Worm (Caenorhabditis elegans): ENCODE results near the gene clik-2.

clik-2 gene

ce11 chrX:7715463-7715862, 26.4 kb upstream of the clik-2 start:
- TF ChIP-seq fkh-10 (GFP tag; optimal IDR thresholded peaks at IDR 0.05): no peak
- TF ChIP-seq nhr-77 (tag; optimal IDR thresholded peaks at IDR 0.05): no peak
- no peak for TF ChIP-seq pqm-1 (tag; optimal IDR thresholded peaks at IDR 0.05)
- TF ChIP-seq mdl-1 (tag; optimal IDR thresholded peaks at IDR 0.05): no peak
- no peak for TF ChIP-seq fkh-2 (tag; optimal IDR thresholded peaks at IDR 0.05)
- TF ChIP-seq R02D3.7 (tag; optimal IDR thresholded peaks at IDR 0.05): no peak
- no peak for TF ChIP-seq skn-1 (tag; optimal IDR thresholded peaks at IDR 0.05)

ce11 chrX:7712887-7713286, 23.9 kb upstream of the clik-2 start:
- no peak for TF ChIP-seq fkh-2 (tag; optimal IDR thresholded peaks at IDR 0.05)
- TF ChIP-seq nfya-1 (tag; optimal IDR thresholded peaks at IDR 0.05; ENCODE audit: insufficient read depth): no peak
- no peak for TF ChIP-seq ceh-82 (tag; optimal IDR thresholded peaks at IDR 0.05)
- TF ChIP-seq skn-1 (tag; optimal IDR thresholded peaks at IDR 0.05): no peak
- no peak for TF ChIP-seq fkh-10 (GFP tag; optimal IDR thresholded peaks at IDR 0.05)
- no peak for TF ChIP-seq ceh-28 (tag; optimal IDR thresholded peaks at IDR 0.05)

ce11 chrX:7710643-7711042, 21.6 kb upstream of the clik-2 start, which contains the start of gene K09F5.4:
K09F5.4 (minus strand) TSS chrX:7710743.
- TF ChIP-seq eor-1 (tag; optimal IDR thresholded peaks at IDR 0.05): no peak
- no peak for TF ChIP-seq egl-5 (tag; optimal IDR thresholded peaks at IDR 0.05)
- TF ChIP-seq nhr-77 (tag; optimal IDR thresholded peaks at IDR 0.05): no peak
- TF ChIP-seq tbx-2 (tag; optimal IDR thresholded peaks at IDR 0.05): no peak
- no peak for TF ChIP-seq nhr-43 (tag; optimal IDR thresholded peaks at IDR 0.05; ENCODE audit: poor library complexity, severe bottlenecking)
- TF ChIP-seq fkh-10 (GFP tag; optimal IDR thresholded peaks at IDR 0.05): no peak
- TF ChIP-seq mdl-1 (tag; optimal IDR thresholded peaks at IDR 0.05): no peak

ce11 chrX:7710187-7710586, 21.2 kb upstream of the clik-2 start:
- TF ChIP-seq nhr-237 (tag; optimal IDR thresholded peaks at IDR 0.05) (no peak), skn-1 (tag; optimal IDR thresholded peaks at IDR 0.05) (no peak), eor-1 (tag; optimal IDR thresholded peaks at IDR 0.05) (no peak), ztf-11 (tag; optimal IDR thresholded peaks at IDR 0.05) (no peak), egl-27 (tag; optimal IDR thresholded peaks at IDR 0.05) (no peak), ceh-28 (tag; optimal IDR thresholded peaks at IDR 0.05) (no peak), egl-5 (tag; optimal IDR thresholded peaks at IDR 0.05) (no peak), snpc-4 (tag; optimal IDR thresholded peaks at IDR 0.05) (no peak), jun-1 (tag; optimal IDR thresholded peaks at IDR 0.05) (no peak), hmg-11 (tag; optimal IDR thresholded peaks at IDR 0.05) (no peak), sea-2 (GFP tag; optimal IDR thresholded peaks at IDR 0.05) (no peak), ceh-82 (tag; optimal IDR thresholded peaks at IDR 0.05) (no peak), zag-1 (tag; optimal IDR thresholded peaks at IDR 0.05) (no peak), aly-2 (tag; optimal IDR thresholded peaks at IDR 0.05) (no peak), R02D3.7 (tag; optimal IDR thresholded peaks at IDR 0.05) (no peak), ceh-9 (tag; optimal IDR thresholded peaks at IDR 0.05) (no peak), tbx-2 (tag; optimal IDR thresholded peaks at IDR 0.05) (no peak), unc-39 (tag; optimal IDR thresholded peaks at IDR 0.05) (no peak), nhr-77 (tag; optimal IDR thresholded peaks at IDR 0.05) (no peak)

- TF ChIP-seq nhr-43 (tag; optimal IDR thresholded peaks at IDR 0.05; ENCODE audit: poor library complexity, severe bottlenecking) (no peak), nhr-77 (tag; optimal IDR thresholded peaks at IDR 0.05) (no peak), fos-1 (tag; optimal IDR thresholded peaks at IDR 0.05) (no peak), ceh-9 (tag; optimal IDR thresholded peaks at IDR 0.05) (no peak), nhr-28 (tag; optimal IDR thresholded peaks at IDR 0.05) (no peak), tbx-2 (tag; optimal IDR thresholded peaks at IDR 0.05) (no peak), nhr-76 (tag; optimal IDR thresholded peaks at IDR 0.05) (no peak), mdl-1 (tag; optimal IDR thresholded peaks at IDR 0.05) (no peak), elt-1 (tag; optimal IDR thresholded peaks at IDR 0.05) (no peak), ama-1 (optimal IDR thresholded peaks at IDR 0.05) (no peak), ceh-28 (tag; optimal IDR thresholded peaks at IDR 0.05) (no peak), fkh-2 (tag; optimal IDR thresholded peaks at IDR 0.05) (no peak), R02D3.7 (tag; optimal IDR thresholded peaks at IDR 0.05) (no peak), pha-4 (tag; optimal IDR thresholded peaks at IDR 0.05) (no peak), ztf-11 (tag; optimal IDR thresholded peaks at IDR 0.05) (no peak), sea-2 (GFP tag; optimal IDR thresholded peaks at IDR 0.05) (no peak), lsy-12 (tag; optimal IDR thresholded peaks at IDR 0.05) (no peak)
Observed at ce11 chrX:7707031-7707430, 18.0 kb upstream of the clik-2 start, which contains the start of gene kvs-1. kvs-1 (minus strand) TSS chrX:7707131.

ce11 chrX:7703863-7704262, 14.8 kb upstream of the clik-2 start:
- TF ChIP-seq ama-1 (optimal IDR thresholded peaks at IDR 0.05) (no peak), nhr-76 (tag; optimal IDR thresholded peaks at IDR 0.05) (no peak), nhr-237 (tag; optimal IDR thresholded peaks at IDR 0.05) (no peak), ceh-82 (tag; optimal IDR thresholded peaks at IDR 0.05) (no peak), ZK546.5 (tag; optimal IDR thresholded peaks at IDR 0.05) (no peak), unc-62 (GFP tag; optimal IDR thresholded peaks at IDR 0.05) (no peak), elt-2 (tag; optimal IDR thresholded peaks at IDR 0.05) (no peak), nhr-28 (tag; optimal IDR thresholded peaks at IDR 0.05) (no peak), pqm-1 (tag; optimal IDR thresholded peaks at IDR 0.05) (no peak), tbx-2 (tag; optimal IDR thresholded peaks at IDR 0.05) (no peak), snpc-4 (tag; optimal IDR thresholded peaks at IDR 0.05) (no peak), lsy-12 (tag; optimal IDR thresholded peaks at IDR 0.05) (no peak)
